Fruit fly (Drosophila melanogaster) whole organism, pupa: Measurements from ENCODE around the gene His4r.

Experiments used
- CG15710 ChIP-seq: fragments of 200-800 bp; sonication (Bioruptor generic); optimal IDR thresholded peaks from 2 replicates; lab custom pipeline; 2018; ENCODE audit warnings: missing biosample characterization, mild to moderate bottlenecking, missing genetic modification characterization, moderate library complexity
- CG8159 ChIP-seq: fragments of 200-800 bp; sonication (Bioruptor generic); optimal IDR thresholded peaks from 3 replicates; lab custom pipeline; 2018; ENCODE audit warnings: missing biosample characterization, mild to moderate bottlenecking, missing genetic modification characterization, moderate library complexity
- CG8301 ChIP-seq: fragments of 200-800 bp; sonication (Bioruptor generic); optimal IDR thresholded peaks from 2 replicates; lab custom pipeline; 2018; ENCODE audit warnings: missing biosample characterization, mild to moderate bottlenecking, missing genetic modification characterization
- CG9948 ChIP-seq: fragments of 200-800 bp; sonication (Bioruptor generic); optimal IDR thresholded peaks from 2 replicates; lab custom pipeline; 2018; ENCODE audit warnings: missing biosample characterization, mild to moderate bottlenecking, missing genetic modification characterization, moderate library complexity
- D1 ChIP-seq: fragments of 200-800 bp; sonication (Bioruptor generic); optimal IDR thresholded peaks from 2 replicates; lab custom pipeline; 2018; ENCODE audit warnings: missing biosample characterization, mild to moderate bottlenecking, missing genetic modification characterization, moderate library complexity
- EcR ChIP-seq: fragments of 200-800 bp; sonication (Bioruptor generic); optimal IDR thresholded peaks from 3 replicates; lab custom pipeline; 2019; ENCODE audit warnings: missing biosample characterization, missing genetic modification characterization, mild to moderate bottlenecking, moderate library complexity, missing genetic modification reagents
- Snoo ChIP-seq: fragments of 200-800 bp; sonication (Bioruptor generic); optimal IDR thresholded peaks from 3 replicates; lab custom pipeline; 2017; ENCODE audit warnings: missing biosample characterization, mild to moderate bottlenecking, missing genetic modification characterization, inconsistent platforms
- fd96Ca ChIP-seq: fragments of 200-800 bp; sonication (Bioruptor generic); IDR thresholded peaks from 3 replicates; pipeline ENCODE4 v1.3.6; 2022; ENCODE audit warnings: missing biosample characterization, missing genetic modification characterization

DNA sequence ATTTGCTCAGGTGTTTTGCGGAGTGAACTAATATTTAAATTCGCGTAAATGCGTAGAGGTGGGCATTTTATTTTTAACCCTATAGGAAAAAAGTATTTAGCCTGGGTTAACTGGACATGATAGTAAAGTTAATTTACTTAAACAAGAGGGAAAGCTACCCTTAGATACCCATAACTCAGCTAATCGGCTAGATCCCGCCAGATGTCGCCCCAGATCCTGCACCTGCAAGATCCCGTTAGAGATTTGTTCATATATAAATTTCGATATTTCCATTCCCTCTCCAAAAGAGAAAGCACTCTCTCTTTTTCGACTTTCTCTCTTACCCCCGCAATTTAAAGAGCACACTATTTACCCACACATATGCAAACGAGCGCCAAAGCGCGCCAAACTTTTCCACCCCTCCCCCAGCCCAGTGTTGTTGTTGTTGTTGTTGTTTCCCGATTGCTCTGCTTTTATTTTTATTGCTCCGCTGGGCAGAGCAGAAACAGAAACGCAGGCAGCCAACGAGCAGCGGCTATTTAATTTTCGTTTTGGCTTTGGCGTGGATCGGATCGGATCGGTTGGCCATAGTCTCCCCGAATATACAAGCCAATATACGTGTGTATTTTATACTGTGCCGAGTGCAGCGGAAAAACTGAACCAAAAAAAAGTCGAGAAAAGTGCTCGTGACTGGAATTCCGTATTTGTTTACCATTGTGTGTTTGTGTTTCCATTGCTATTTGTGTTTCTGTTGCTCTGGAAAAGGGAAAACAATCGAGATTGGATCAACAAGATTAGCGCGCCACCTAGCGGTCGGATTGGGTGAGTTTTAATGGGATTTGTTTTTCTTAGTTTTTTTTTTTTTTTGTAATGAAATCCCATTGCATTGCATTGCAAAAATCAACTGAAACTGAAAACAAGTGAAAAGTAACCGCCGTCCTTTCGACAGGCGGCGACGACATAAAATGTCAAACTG lies 48.6 kb upstream of the His4r start, which contains the start of gene stumps:
- TF ChIP-seq CG15710 (tag; lab: Kevin White, UChicago) (no peak), CG8159 (tag; lab: Kevin White, UChicago) (no peak), D1 (no peak), CG8301 (tag; lab: Kevin White, UChicago) (peak; percentile 12), EcR (GFP tag; lab: Kevin White, UChicago) (no peak), CG9948 (tag; lab: Kevin White, UChicago) (no peak), fd96Ca (GFP tag; lab: Robert Waterston, UW) (no peak), Snoo (tag; lab: Kevin White, UChicago) (no peak)
